Worm (Caenorhabditis elegans) whole organism, late embryonic: ENCODE measurements around the gene K08C7.4.

Experiments
- C08G9.2 ChIP-seq: sonication (generic microtip); optimal IDR thresholded peaks from 2 replicates; lab custom pipeline; 2016; ENCODE audit warnings: mild to moderate bottlenecking, missing genetic modification characterization, moderate library complexity, missing compliant biosample characterization
- K02D7.2 ChIP-seq: sonication (generic microtip); optimal IDR thresholded peaks from 2 replicates; lab custom pipeline; 2017; ENCODE audit warnings: mild to moderate bottlenecking, missing genetic modification characterization, missing compliant biosample characterization
- T23F11.4 ChIP-seq: fragments of 200-800 bp; sonication (Bioruptor generic); optimal IDR thresholded peaks from 2 replicates; lab custom pipeline; 2018; ENCODE audit warnings: mild to moderate bottlenecking, missing genetic modification characterization, missing compliant biosample characterization
- Y22D7AL.16 ChIP-seq: sonication (generic microtip); optimal IDR thresholded peaks from 2 replicates; lab custom pipeline; 2016; ENCODE audit warnings: missing genetic modification characterization, missing compliant biosample characterization
- ama-1 ChIP-seq: fragments of 150-350 bp; optimal IDR thresholded peaks from 2 replicates; lab custom pipeline; 2014
- ceh-19 ChIP-seq: fragments of 200-800 bp; sonication (Bioruptor generic); optimal IDR thresholded peaks from 2 replicates; lab custom pipeline; 2018; ENCODE audit warnings: mild to moderate bottlenecking, missing genetic modification characterization, missing compliant biosample characterization
- ceh-2 ChIP-seq: sonication (generic microtip); optimal IDR thresholded peaks from 2 replicates; lab custom pipeline; 2016; ENCODE audit warnings: missing genotype, missing genetic modification characterization, missing compliant biosample characterization
- ceh-24 ChIP-seq: sonication (generic microtip); optimal IDR thresholded peaks from 2 replicates; lab custom pipeline; 2016; ENCODE audit warnings: mild to moderate bottlenecking, missing genetic modification characterization, missing compliant biosample characterization
- ceh-31 ChIP-seq: sonication (generic microtip); optimal IDR thresholded peaks from 2 replicates; lab custom pipeline; 2016; ENCODE audit warnings: missing genetic modification characterization, missing compliant biosample characterization
- ceh-34 ChIP-seq: sonication (generic microtip); optimal IDR thresholded peaks from 2 replicates; lab custom pipeline; 2016; ENCODE audit warnings: mild to moderate bottlenecking, missing genetic modification characterization, missing compliant biosample characterization
- ceh-6 ChIP-seq: fragments of 200-800 bp; sonication (Bioruptor generic); optimal IDR thresholded peaks from 2 replicates; lab custom pipeline; 2018; ENCODE audit warnings: mild to moderate bottlenecking, missing genetic modification characterization, missing compliant biosample characterization
- che-1 ChIP-seq: sonication (generic microtip); optimal IDR thresholded peaks from 2 replicates; lab custom pipeline; 2016; ENCODE audit warnings: mild to moderate bottlenecking, missing genetic modification characterization, missing compliant biosample characterization
- dmd-4 ChIP-seq: sonication (generic microtip); optimal IDR thresholded peaks from 2 replicates; lab custom pipeline; 2016; ENCODE audit warnings: borderline replicate concordance, missing genetic modification characterization, missing compliant biosample characterization
- dve-1 ChIP-seq: sonication (generic microtip); optimal IDR thresholded peaks from 2 replicates; lab custom pipeline; 2017; ENCODE audit warnings: antibody characterized with exemption, mild to moderate bottlenecking, missing genetic modification characterization, missing compliant biosample characterization
- elt-4 ChIP-seq: sonication (generic microtip); optimal IDR thresholded peaks from 2 replicates; lab custom pipeline; 2016; ENCODE audit warnings: missing genetic modification characterization, missing compliant biosample characterization
- eyg-1 ChIP-seq: sonication (generic microtip); optimal IDR thresholded peaks from 2 replicates; lab custom pipeline; 2016; ENCODE audit warnings: missing genotype, missing genetic modification characterization, missing compliant biosample characterization
- fax-1 ChIP-seq: sonication (generic microtip); optimal IDR thresholded peaks from 2 replicates; lab custom pipeline; 2016; ENCODE audit warnings: missing genotype, missing genetic modification characterization, missing compliant biosample characterization
- fkh-6 ChIP-seq: sonication (generic microtip); optimal IDR thresholded peaks from 2 replicates; lab custom pipeline; 2016; ENCODE audit warnings: missing genetic modification characterization, missing compliant biosample characterization
- gmeb-2 ChIP-seq: sonication (generic microtip); optimal IDR thresholded peaks from 2 replicates; lab custom pipeline; 2016; ENCODE audit warnings: missing genetic modification characterization, inconsistent platforms, missing compliant biosample characterization
- hlh-30 ChIP-seq: sonication (generic microtip); optimal IDR thresholded peaks from 2 replicates; lab custom pipeline; 2017; ENCODE audit warnings: antibody characterized with exemption, missing genetic modification characterization, missing compliant biosample characterization; ENCODE audit not compliant: insufficient read depth
- hlh-6 ChIP-seq: sonication (generic microtip); optimal IDR thresholded peaks from 2 replicates; lab custom pipeline; 2016; ENCODE audit warnings: missing genotype, missing genetic modification characterization, missing compliant biosample characterization
- lim-6 ChIP-seq: sonication (generic microtip); optimal IDR thresholded peaks from 2 replicates; lab custom pipeline; 2016; ENCODE audit warnings: missing genetic modification characterization, missing compliant biosample characterization
- lin-11 ChIP-seq: fragments of 200-800 bp; sonication (Bioruptor generic); optimal IDR thresholded peaks from 2 replicates; lab custom pipeline; 2018; ENCODE audit warnings: mild to moderate bottlenecking, missing genetic modification characterization, missing compliant biosample characterization
- madf-2 ChIP-seq: sonication (generic microtip); optimal IDR thresholded peaks from 2 replicates; lab custom pipeline; 2017; ENCODE audit warnings: missing genetic modification characterization, missing compliant biosample characterization
- nfya-1 ChIP-seq: sonication (generic microtip); optimal IDR thresholded peaks from 2 replicates; lab custom pipeline; 2017; ENCODE audit warnings: missing genetic modification characterization, mild to moderate bottlenecking, missing compliant biosample characterization, antibody characterized with exemption, moderate library complexity
- nhr-11 ChIP-seq: fragments of 150-350 bp; optimal IDR thresholded peaks from 2 replicates; lab custom pipeline; 2014; ENCODE audit warnings: missing biosample characterization, missing genetic modification characterization
- odd-2 ChIP-seq: sonication (generic microtip); optimal IDR thresholded peaks from 2 replicates; lab custom pipeline; 2017; ENCODE audit warnings: antibody characterized with exemption, mild to moderate bottlenecking, missing genetic modification characterization, missing compliant biosample characterization
- pag-3 ChIP-seq: sonication (generic microtip); optimal IDR thresholded peaks from 2 replicates; lab custom pipeline; 2016; ENCODE audit warnings: missing compliant biosample characterization, missing genetic modification characterization, borderline replicate concordance
- pat-9 ChIP-seq: fragments of 200-800 bp; sonication (Bioruptor generic); optimal IDR thresholded peaks from 2 replicates; lab custom pipeline; 2018; ENCODE audit warnings: mild to moderate bottlenecking, missing genetic modification characterization, moderate library complexity, missing compliant biosample characterization
- pqm-1 ChIP-seq: sonication (generic microtip); optimal IDR thresholded peaks from 2 replicates; lab custom pipeline; 2016; ENCODE audit warnings: missing genetic modification characterization, missing compliant biosample characterization
- pros-1 ChIP-seq: fragments of 150-350 bp; optimal IDR thresholded peaks from 2 replicates; lab custom pipeline; 2014; ENCODE audit warnings: missing biosample characterization, missing genetic modification reagents, missing genetic modification characterization
- ref-2 ChIP-seq: sonication (generic microtip); optimal IDR thresholded peaks from 2 replicates; lab custom pipeline; 2016; ENCODE audit warnings: missing genetic modification characterization, missing compliant biosample characterization
- sox-2 ChIP-seq: fragments of 200-800 bp; sonication (Bioruptor generic); IDR thresholded peaks from 2 replicates; pipeline ENCODE4 v1.3.6; 2022; ENCODE audit warnings: missing genetic modification reagents, missing genetic modification characterization, missing compliant biosample characterization
- tbx-7 ChIP-seq: sonication (generic microtip); optimal IDR thresholded peaks from 2 replicates; lab custom pipeline; 2016; ENCODE audit warnings: missing genotype, missing genetic modification characterization, missing compliant biosample characterization
- ttx-3 ChIP-seq: sonication (generic microtip); optimal IDR thresholded peaks from 2 replicates; lab custom pipeline; 2016; ENCODE audit warnings: missing genetic modification reagents, missing genetic modification characterization, missing compliant biosample characterization
- unc-42 ChIP-seq: sonication (generic microtip); optimal IDR thresholded peaks from 2 replicates; lab custom pipeline; 2016; ENCODE audit warnings: missing genotype, missing genetic modification characterization, missing compliant biosample characterization
- unc-55 ChIP-seq: sonication (generic microtip); optimal IDR thresholded peaks from 2 replicates; lab custom pipeline; 2017; ENCODE audit warnings: missing biosample characterization, missing genetic modification reagents, missing genetic modification characterization
- ztf-16 ChIP-seq: sonication (generic microtip); optimal IDR thresholded peaks from 2 replicates; lab custom pipeline; 2017; ENCODE audit warnings: missing genetic modification characterization, missing compliant biosample characterization

The K08C7.4 gene

ce11 chrIV:10714594-10714993 is 34.3 kb upstream of the K08C7.4 start:
- peak; percentile 8 for TF ChIP-seq ceh-31
- TF ChIP-seq nfya-1 (tag; lab: Kevin White, UChicago), result peak; percentile 21
- no peak; the same call in 1 of the 2 replicates for TF ChIP-seq sox-2 (GFP tag; lab: Robert Waterston, UW)
- TF ChIP-seq tbx-7, result no peak
- TF ChIP-seq nhr-11, result no peak
- TF ChIP-seq ttx-3 (tag; lab: Kevin White, UChicago), result no peak

- no peak for TF ChIP-seq elt-4
- TF ChIP-seq madf-2 (tag; lab: Kevin White, UChicago), result no peak
- no peak for TF ChIP-seq K02D7.2
- TF ChIP-seq odd-2, result no peak
Observed at ce11 chrIV:10711729-10712128, 31.4 kb upstream of the K08C7.4 start, which contains the start of gene glb-21. Gene glb-21 (minus strand): TSS chrIV:10711794.

ce11 chrIV:10706090-10706489 is 25.8 kb upstream of the K08C7.4 start, which contains the start of gene R102.6:
Gene R102.6 (minus strand): TSS chrIV:10706190.
- TF ChIP-seq pag-3 (tag; lab: Kevin White, UChicago) (no peak), C08G9.2 (no peak), nfya-1 (tag; lab: Kevin White, UChicago) (no peak), lim-6 (tag; lab: Kevin White, UChicago) (no peak), fkh-6 (tag; lab: Kevin White, UChicago) (no peak), ceh-19 (no peak), K02D7.2 (no peak), ceh-31 (no peak), ceh-6 (GFP tag; lab: Kevin White, UChicago) (no peak), lin-11 (tag; lab: Kevin White, UChicago) (no peak), sox-2 (GFP tag; lab: Robert Waterston, UW) (no peak), pros-1 (tag; lab: Kevin White, UChicago) (no peak)

- no peak for TF ChIP-seq ceh-6 (GFP tag; lab: Kevin White, UChicago)
- TF ChIP-seq dve-1 (tag; lab: Kevin White, UChicago), result no peak
- no peak for TF ChIP-seq ceh-19
- TF ChIP-seq Y22D7AL.16, result no peak
- no peak for TF ChIP-seq elt-4
- no peak for TF ChIP-seq unc-55 (GFP tag; lab: Kevin White, UChicago)
- no peak for TF ChIP-seq unc-42 (tag; lab: Kevin White, UChicago)
Observed at ce11 chrIV:10705176-10705575, 24.9 kb upstream of the K08C7.4 start, which contains the start of gene R102.10. Gene R102.10 (plus strand): TSS chrIV:10705476.

- no peak for TF ChIP-seq fax-1
- TF ChIP-seq pat-9, result no peak
- TF ChIP-seq ceh-19, result no peak
- no peak for TF ChIP-seq lin-11 (tag; lab: Kevin White, UChicago)
- no peak for TF ChIP-seq K02D7.2
- no peak for TF ChIP-seq ceh-2 (tag; lab: Kevin White, UChicago)
- TF ChIP-seq gmeb-2, result no peak
- no peak for TF ChIP-seq ceh-34
- TF ChIP-seq che-1 (tag; lab: Kevin White, UChicago), result no peak
- TF ChIP-seq ref-2 (tag; lab: Kevin White, UChicago), result no peak
- TF ChIP-seq hlh-30 (tag; lab: Kevin White, UChicago), result no peak
- no peak for TF ChIP-seq unc-55 (GFP tag; lab: Kevin White, UChicago)
- TF ChIP-seq madf-2 (tag; lab: Kevin White, UChicago), result no peak
- no peak for TF ChIP-seq Y22D7AL.16
- no peak for TF ChIP-seq dmd-4
- TF ChIP-seq hlh-6, result no peak
Observed at ce11 chrIV:10701866-10702458, 21.7 kb upstream of the K08C7.4 start.

ce11 chrIV:10699660-10700059 is 19.4 kb upstream of the K08C7.4 start, which contains the start of gene R102.11:
Gene R102.11 (minus strand): TSS chrIV:10699760.
- no peak for TF ChIP-seq ztf-16 (tag; lab: Kevin White, UChicago)
- no peak for TF ChIP-seq pqm-1 (tag; lab: Kevin White, UChicago)
- TF ChIP-seq pag-3 (tag; lab: Kevin White, UChicago), result no peak
- no peak for TF ChIP-seq tbx-7
- TF ChIP-seq unc-42 (tag; lab: Kevin White, UChicago), result no peak
- TF ChIP-seq ama-1 (lab: Kevin White, UChicago), result no peak
- TF ChIP-seq T23F11.4 (GFP tag; lab: Kevin White, UChicago), result no peak
- no peak for TF ChIP-seq eyg-1 (tag; lab: Kevin White, UChicago)
- no peak for TF ChIP-seq ceh-24
